Fruit fly (Drosophila melanogaster) whole organism, embryonic: ENCODE results near the gene CG15539.

Experiments
- CG10543 ChIP-seq: fragments of 200-800 bp; sonication (Bioruptor generic); optimal IDR thresholded peaks from 3 replicates; lab custom pipeline; 2017; ENCODE audit warnings: missing biosample characterization, mild to moderate bottlenecking, missing genetic modification characterization, moderate library complexity
- CG12219 ChIP-seq: fragments of 200-800 bp; sonication (Bioruptor generic); optimal IDR thresholded peaks from 3 replicates; lab custom pipeline; 2018; ENCODE audit warnings: missing biosample characterization, mild to moderate bottlenecking, missing genetic modification characterization
- CG12299 ChIP-seq: fragments of 200-800 bp; sonication (Bioruptor generic); optimal IDR thresholded peaks from 2 replicates; lab custom pipeline; 2018; ENCODE audit warnings: missing biosample characterization, mild to moderate bottlenecking, missing genetic modification characterization
- CG12769 ChIP-seq: fragments of 200-800 bp; sonication (Bioruptor generic); optimal IDR thresholded peaks from 2 replicates; lab custom pipeline; 2019; ENCODE audit warnings: missing biosample characterization, mild to moderate bottlenecking, missing genetic modification characterization, moderate library complexity
- CG13894 ChIP-seq: fragments of 200-800 bp; sonication (Bioruptor generic); optimal IDR thresholded peaks from 3 replicates; lab custom pipeline; 2018; ENCODE audit warnings: missing biosample characterization, mild to moderate bottlenecking, missing genetic modification characterization, moderate library complexity
- CG15601 ChIP-seq: fragments of 200-800 bp; sonication (Bioruptor generic); optimal IDR thresholded peaks from 3 replicates; lab custom pipeline; 2019; ENCODE audit warnings: missing biosample characterization, mild to moderate bottlenecking, missing genetic modification characterization, moderate library complexity
- CG16779 ChIP-seq: fragments of 200-800 bp; sonication (Bioruptor generic); IDR thresholded peaks from 2 replicates; pipeline ENCODE4 v1.3.6; 2022; ENCODE audit warnings: missing biosample characterization, missing genetic modification characterization
- CG2116 ChIP-seq: fragments of 200-800 bp; sonication (Bioruptor generic); optimal IDR thresholded peaks from 3 replicates; lab custom pipeline; 2018; ENCODE audit warnings: missing biosample characterization, mild to moderate bottlenecking, missing genetic modification characterization
- CG32767 ChIP-seq: fragments of 200-800 bp; sonication (Bioruptor generic); IDR thresholded peaks from 2 replicates; pipeline ENCODE4 v1.3.6; 2022; ENCODE audit warnings: missing biosample characterization, missing genetic modification characterization
- CG3407 ChIP-seq: fragments of 200-800 bp; sonication (Bioruptor generic); optimal IDR thresholded peaks from 2 replicates; lab custom pipeline; 2018; ENCODE audit warnings: missing biosample characterization, mild to moderate bottlenecking, missing genetic modification characterization
- CG3847 ChIP-seq: fragments of 200-800 bp; sonication (Bioruptor generic); IDR thresholded peaks from 2 replicates; pipeline ENCODE4 v1.3.6; 2022; ENCODE audit warnings: missing biosample characterization, missing genetic modification characterization
- CG5180 ChIP-seq: fragments of 200-800 bp; sonication (Bioruptor generic); optimal IDR thresholded peaks from 3 replicates; lab custom pipeline; 2017; ENCODE audit warnings: missing biosample characterization, missing genetic modification characterization, mild to moderate bottlenecking, moderate library complexity, missing genetic modification reagents
- CG6654 ChIP-seq: fragments of 200-800 bp; sonication (Bioruptor generic); optimal IDR thresholded peaks from 2 replicates; lab custom pipeline; 2017; ENCODE audit warnings: missing biosample characterization, mild to moderate bottlenecking, missing genetic modification characterization
- CG6791 ChIP-seq: fragments of 200-800 bp; sonication (Bioruptor generic); IDR thresholded peaks from 3 replicates; pipeline ENCODE4 v1.3.6; 2022; ENCODE audit warnings: missing biosample characterization, missing genetic modification characterization; ENCODE audit not compliant: partially characterized antibody
- CG8089 ChIP-seq: fragments of 200-800 bp; sonication (Bioruptor generic); optimal IDR thresholded peaks from 3 replicates; lab custom pipeline; 2016; ENCODE audit warnings: missing biosample characterization, missing genetic modification characterization
- CG8281 ChIP-seq: fragments of 200-800 bp; sonication (Bioruptor generic); optimal IDR thresholded peaks from 2 replicates; lab custom pipeline; 2018; ENCODE audit warnings: missing biosample characterization, mild to moderate bottlenecking, missing genetic modification characterization, moderate library complexity
- CG8924 ChIP-seq: fragments of 200-800 bp; optimal IDR thresholded peaks from 3 replicates; lab custom pipeline; 2019; ENCODE audit warnings: missing biosample characterization, mild to moderate bottlenecking, missing genetic modification characterization, moderate library complexity
- D19B ChIP-seq: fragments of 200-800 bp; sonication (Bioruptor generic); optimal IDR thresholded peaks from 2 replicates; lab custom pipeline; 2017; ENCODE audit warnings: missing biosample characterization, mild to moderate bottlenecking, missing genetic modification characterization
- E2f2 ChIP-seq: fragments of 200-800 bp; sonication (Bioruptor generic); IDR thresholded peaks from 2 replicates; pipeline ENCODE4 v1.3.6; 2022; ENCODE audit warnings: missing biosample characterization, missing genetic modification characterization
- HHEX ChIP-seq: fragments of 200-800 bp; sonication (Bioruptor generic); optimal IDR thresholded peaks from 3 replicates; lab custom pipeline; 2017; ENCODE audit warnings: missing biosample characterization, mild to moderate bottlenecking, missing genetic modification characterization, missing genetic modification reagents
- Hand ChIP-seq: fragments of 200-800 bp; sonication (Bioruptor generic); optimal IDR thresholded peaks from 2 replicates; lab custom pipeline; 2017; ENCODE audit warnings: mild to moderate bottlenecking, missing biosample characterization, missing genetic modification reagents, missing genetic modification characterization
- HmgD ChIP-seq: fragments of 200-800 bp; sonication (Bioruptor generic); optimal IDR thresholded peaks from 3 replicates; lab custom pipeline; 2016; ENCODE audit warnings: missing biosample characterization, missing genetic modification characterization
- Jarid2 ChIP-seq: fragments of 200-800 bp; sonication (Bioruptor generic); optimal IDR thresholded peaks from 3 replicates; lab custom pipeline; 2017; ENCODE audit warnings: mild to moderate bottlenecking, missing biosample characterization, missing genetic modification reagents, missing genetic modification characterization
- Kr ChIP-seq: fragments of 200-800 bp; sonication (Bioruptor generic); optimal IDR thresholded peaks from 2 replicates; lab custom pipeline; 2017; ENCODE audit warnings: missing biosample characterization, mild to moderate bottlenecking, missing genetic modification characterization
- Med ChIP-seq: fragments of 200-800 bp; sonication (Bioruptor generic); peaks from one replicate; lab custom pipeline; 2016; ENCODE audit warnings: missing biosample characterization, missing genetic modification characterization, mild to moderate bottlenecking, inconsistent platforms, moderate library complexity
- Oaz ChIP-seq: fragments of 200-800 bp; sonication (Bioruptor generic); IDR thresholded peaks from 2 replicates; pipeline ENCODE4 v1.3.6; 2022; ENCODE audit warnings: missing biosample characterization, missing genetic modification characterization
- Rfx ChIP-seq: fragments of 200-800 bp; sonication (Bioruptor generic); IDR thresholded peaks from 2 replicates; pipeline ENCODE4 v1.3.6; 2022; ENCODE audit warnings: missing biosample characterization, missing genetic modification characterization
- Scr ChIP-seq: fragments of 200-800 bp; sonication (Bioruptor generic); IDR thresholded peaks from 2 replicates; pipeline ENCODE4 v1.3.6; 2022; ENCODE audit warnings: missing biosample characterization, missing genetic modification characterization; ENCODE audit not compliant: partially characterized antibody
- Vsx1 ChIP-seq: fragments of 200-800 bp; sonication (Bioruptor generic); optimal IDR thresholded peaks from 2 replicates; lab custom pipeline; 2017; ENCODE audit warnings: missing biosample characterization, mild to moderate bottlenecking, missing genetic modification characterization, missing genetic modification reagents
- abd-A ChIP-seq: fragments of 200-800 bp; sonication (Bioruptor generic); optimal IDR thresholded peaks from 3 replicates; lab custom pipeline; 2019; ENCODE audit warnings: missing biosample characterization, mild to moderate bottlenecking, missing genetic modification characterization, moderate library complexity
- caup ChIP-seq: fragments of 200-800 bp; sonication (Bioruptor generic); optimal IDR thresholded peaks from 3 replicates; lab custom pipeline; 2017; ENCODE audit warnings: missing biosample characterization, mild to moderate bottlenecking, missing genetic modification characterization, moderate library complexity; ENCODE audit not compliant: severe bottlenecking
- corto ChIP-seq: fragments of 200-800 bp; sonication (Bioruptor generic); optimal IDR thresholded peaks from 2 replicates; lab custom pipeline; 2016; ENCODE audit warnings: missing biosample characterization, mild to moderate bottlenecking, missing genetic modification characterization, moderate library complexity
- esg ChIP-seq: fragments of 200-800 bp; sonication (Bioruptor generic); conservative IDR thresholded peaks from 2 replicates; pipeline ENCODE4 v1.3.6; 2022; ENCODE audit warnings: missing biosample characterization, missing genetic modification characterization
- ftz-f1 ChIP-seq: fragments of 200-800 bp; sonication (Bioruptor generic); optimal IDR thresholded peaks from 2 replicates; lab custom pipeline; 2016; ENCODE audit warnings: missing biosample characterization, missing genetic modification characterization
- gfzf ChIP-seq: fragments of 200-800 bp; sonication (Bioruptor generic); optimal IDR thresholded peaks from 2 replicates; lab custom pipeline; 2016; ENCODE audit warnings: missing biosample characterization, mild to moderate bottlenecking, missing genetic modification characterization, moderate library complexity
- gro ChIP-seq: fragments of 200-800 bp; sonication (Bioruptor generic); optimal IDR thresholded peaks from 2 replicates; lab custom pipeline; 2016; ENCODE audit warnings: missing biosample characterization, missing genetic modification characterization
- jing ChIP-seq: fragments of 200-800 bp; sonication (Bioruptor generic); optimal IDR thresholded peaks from 2 replicates; lab custom pipeline; 2018; ENCODE audit warnings: missing biosample characterization, mild to moderate bottlenecking, missing genetic modification characterization
- lab ChIP-seq: fragments of 200-800 bp; sonication (Bioruptor generic); optimal IDR thresholded peaks from 3 replicates; lab custom pipeline; 2017; ENCODE audit warnings: missing biosample characterization, missing genetic modification characterization, mild to moderate bottlenecking, moderate library complexity, missing genetic modification reagents
- lmd ChIP-seq: fragments of 200-800 bp; sonication (Bioruptor generic); IDR thresholded peaks from 2 replicates; pipeline ENCODE4 v1.3.6; 2022; ENCODE audit warnings: missing biosample characterization, missing genetic modification characterization
- nerfin-1 ChIP-seq: fragments of 200-800 bp; sonication (Bioruptor generic); optimal IDR thresholded peaks from 3 replicates; lab custom pipeline; 2019; ENCODE audit warnings: missing biosample characterization, mild to moderate bottlenecking, missing genetic modification characterization, moderate library complexity
- psq ChIP-seq: fragments of 200-800 bp; sonication (Bioruptor generic); optimal IDR thresholded peaks from 2 replicates; lab custom pipeline; 2017; ENCODE audit warnings: missing biosample characterization, missing genetic modification characterization
- ranshi ChIP-seq: fragments of 200-800 bp; sonication (Bioruptor generic); IDR thresholded peaks from 2 replicates; pipeline ENCODE4 v1.3.6; 2022; ENCODE audit warnings: missing biosample characterization, missing genetic modification characterization
- salm ChIP-seq: fragments of 200-800 bp; sonication (Bioruptor generic); optimal IDR thresholded peaks from 2 replicates; lab custom pipeline; 2018; ENCODE audit warnings: missing biosample characterization, mild to moderate bottlenecking, missing genetic modification characterization
- sens ChIP-seq: fragments of 200-800 bp; sonication (Bioruptor generic); peaks from one replicate; lab custom pipeline; 2016; ENCODE audit warnings: missing biosample characterization, missing genetic modification characterization
- sisA ChIP-seq: fragments of 200-800 bp; sonication (Bioruptor generic); IDR thresholded peaks from 2 replicates; pipeline ENCODE4 v1.3.6; 2022; ENCODE audit warnings: missing biosample characterization, missing genetic modification characterization
- sna ChIP-seq: fragments of 200-800 bp; sonication (Bioruptor generic); IDR thresholded peaks from 2 replicates; pipeline ENCODE4 v1.3.6; 2022; ENCODE audit warnings: missing biosample characterization, missing genetic modification characterization; ENCODE audit not compliant: partially characterized antibody
- vfl ChIP-seq: fragments of 200-800 bp; sonication (Bioruptor generic); optimal IDR thresholded peaks from 2 replicates; lab custom pipeline; 2016; ENCODE audit warnings: missing biosample characterization, missing genetic modification characterization
- z ChIP-seq: fragments of 200-800 bp; sonication (Bioruptor generic); IDR thresholded peaks from 3 replicates; pipeline ENCODE4 v1.3.6; 2022; ENCODE audit warnings: missing biosample characterization, missing genetic modification characterization

CG15539 gene

DNA sequence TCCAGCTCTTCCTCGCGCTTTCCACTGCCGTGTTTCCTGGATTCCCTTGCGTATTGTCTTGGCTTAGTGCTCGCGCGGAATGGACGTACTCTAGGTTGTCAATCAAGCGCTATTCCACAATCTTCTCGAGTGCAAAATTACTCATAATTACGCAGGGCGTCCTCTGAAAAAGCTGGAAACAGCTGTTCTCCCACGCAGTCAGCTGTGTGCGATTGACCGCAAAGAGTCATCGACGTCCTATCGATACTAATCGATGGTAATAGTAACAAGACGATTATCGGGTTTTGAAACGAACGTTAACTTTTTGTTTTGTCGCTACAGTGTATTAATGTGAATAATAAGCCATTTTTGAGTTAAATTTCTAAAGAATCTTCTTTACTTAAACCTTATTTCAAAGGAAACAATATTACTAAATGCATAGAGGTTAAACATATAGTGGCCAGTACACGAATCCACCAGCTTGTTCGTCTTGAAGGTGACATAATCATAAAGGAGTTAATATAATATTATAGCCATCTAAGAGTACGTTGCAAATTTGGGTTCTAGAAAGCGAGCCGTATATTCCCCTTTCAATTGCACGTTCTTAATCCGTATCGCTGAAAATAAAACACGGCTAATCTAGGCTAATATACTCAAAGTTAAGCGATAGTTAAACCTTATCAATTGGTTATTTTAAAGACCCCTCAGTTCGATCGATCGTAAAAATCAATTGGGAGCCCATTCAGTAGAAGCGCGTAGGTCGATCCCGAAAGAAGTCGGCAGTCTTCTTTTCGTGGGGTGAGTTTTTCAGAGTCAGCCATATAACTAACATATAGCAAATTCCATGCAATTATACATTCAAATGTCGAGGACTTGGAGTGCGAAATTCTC lies 46.5 kb upstream of the CG15539 start, which contains the start of the genes CG2224 and CDase (continued):
- TF ChIP-seq Vsx1 (GFP tag; lab: Kevin White, UChicago) (peak; percentile 5), CG6791 (GFP tag; lab: Robert Waterston, UW) (peak; percentile 92), CG2116 (GFP tag; lab: Kevin White, UChicago) (peak; percentile 74), CG13894 (no peak), sisA (GFP tag; lab: Robert Waterston, UW) (no peak), CG3407 (GFP tag; lab: Kevin White, UChicago) (no peak), sens (GFP tag; lab: Kevin White, UChicago) (peak; percentile 55), abd-A (no peak), esg (GFP tag; lab: Robert Waterston, UW) (no peak), CG8924 (tag; lab: Kevin White, UChicago) (no peak), CG16779 (no peak), Hand (no peak)

DNA sequence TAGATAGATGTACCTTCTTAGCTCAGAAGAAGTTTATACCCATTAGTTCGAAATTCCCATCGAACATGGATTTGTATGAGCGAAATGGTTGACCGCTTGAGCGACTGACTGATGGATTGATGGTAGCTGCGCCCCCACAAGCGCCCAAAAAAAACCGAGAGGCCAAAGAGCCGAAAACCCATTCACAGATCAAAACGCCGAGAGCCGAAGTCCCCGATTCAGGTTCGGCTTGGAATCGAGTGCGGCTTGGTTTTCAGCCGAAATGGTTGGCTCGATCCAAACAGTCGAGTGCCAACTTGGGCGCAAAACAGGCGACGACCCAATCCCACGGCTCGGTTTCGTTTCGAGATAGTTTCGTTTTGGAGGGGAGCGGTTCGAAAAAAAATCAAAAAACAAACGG lies 45.6 kb upstream of the CG15539 start:
- peak; percentile 43 for TF ChIP-seq CG10543 (GFP tag; lab: Kevin White, UChicago)
- peak; percentile 24 for TF ChIP-seq D19B (GFP tag; lab: Kevin White, UChicago)
- no peak for TF ChIP-seq CG6654 (GFP tag; lab: Kevin White, UChicago)
- peak; percentile 58 for TF ChIP-seq CG12769 (tag; lab: Kevin White, UChicago)
- TF ChIP-seq sna (GFP tag; lab: Robert Waterston, UW): no peak
- no peak for TF ChIP-seq vfl (GFP tag; lab: Kevin White, UChicago)
- no peak for TF ChIP-seq CG32767 (GFP tag; lab: Robert Waterston, UW)
- no peak for TF ChIP-seq lab (GFP tag; lab: Kevin White, UChicago)
- no peak for TF ChIP-seq gro (GFP tag; lab: Kevin White, UChicago)
- TF ChIP-seq CG8089 (GFP tag; lab: Kevin White, UChicago): no peak
- 0 out of 2 replicates have a peak, but pooled peaks have one; percentile 7 for TF ChIP-seq Rfx (GFP tag; lab: Robert Waterston, UW)
- TF ChIP-seq CG15601 (tag; lab: Kevin White, UChicago): no peak
- TF ChIP-seq CG12299 (tag; lab: Kevin White, UChicago): no peak
- TF ChIP-seq Kr: no peak
- peak; percentile 48 for TF ChIP-seq Jarid2 (GFP tag; lab: Kevin White, UChicago)
- TF ChIP-seq HHEX (GFP tag; lab: Kevin White, UChicago): no peak
- no peak for TF ChIP-seq caup
- TF ChIP-seq Med (GFP tag; lab: Kevin White, UChicago): peak; percentile 73
- peak; percentile 92 for TF ChIP-seq CG8281
- no peak for TF ChIP-seq E2f2 (GFP tag; lab: Robert Waterston, UW)
- no peak for TF ChIP-seq psq (GFP tag; lab: Kevin White, UChicago)
- TF ChIP-seq HmgD (GFP tag; lab: Kevin White, UChicago): no peak
- no peak for TF ChIP-seq Scr (GFP tag; lab: Robert Waterston, UW)
- TF ChIP-seq CG3847 (GFP tag; lab: Robert Waterston, UW): no peak
- TF ChIP-seq ranshi (GFP tag; lab: Robert Waterston, UW): no peak
- peak; percentile 70; the same call in 2 of the 3 replicates for TF ChIP-seq z (GFP tag; lab: Robert Waterston, UW)
- no peak for TF ChIP-seq jing (GFP tag; lab: Kevin White, UChicago)
- no peak for TF ChIP-seq corto (GFP tag; lab: Kevin White, UChicago)
- no peak for TF ChIP-seq lmd
- TF ChIP-seq nerfin-1 (tag; lab: Kevin White, UChicago): no peak
- TF ChIP-seq Oaz (GFP tag; lab: Robert Waterston, UW): no peak
- no peak for TF ChIP-seq CG12219 (GFP tag; lab: Kevin White, UChicago)
- TF ChIP-seq CG5180 (GFP tag; lab: Kevin White, UChicago): peak; percentile 99
- no peak for TF ChIP-seq salm (tag; lab: Kevin White, UChicago)
- TF ChIP-seq ftz-f1 (GFP tag; lab: Kevin White, UChicago): no peak
- TF ChIP-seq gfzf (GFP tag; lab: Kevin White, UChicago): no peak
